Worm (Caenorhabditis elegans): Measurements from ENCODE around the gene M01H9.4.

Gene M01H9.4

ce11 chrIV:4447284-4447366 lies 35.6 kb downstream of the M01H9.4 start, which contains the start of gene chat-1:
Gene chat-1 (plus strand): TSS chrIV:4447331.
- TF ChIP-seq mxl-3 (GFP tag; optimal IDR thresholded peaks at IDR 0.05), result no peak
- TF ChIP-seq snpc-1.2 (GFP tag; IDR thresholded peaks at IDR 0.05), result no peak
- TF ChIP-seq Y48G9A.11 (GFP tag; IDR thresholded peaks at IDR 0.05), result no peak
- no peak for TF ChIP-seq mdt-29 (GFP tag; IDR thresholded peaks at IDR 0.05)
- TF ChIP-seq ceh-62 (tag; optimal IDR thresholded peaks at IDR 0.05), result no peak
- no peak for TF ChIP-seq daf-19 (GFP tag; conservative IDR thresholded peaks at IDR 0.05)
- TF ChIP-seq skn-1 (tag; optimal IDR thresholded peaks at IDR 0.05), result no peak
- no peak for TF ChIP-seq F44E2.7 (GFP tag; IDR thresholded peaks at IDR 0.05)
- TF ChIP-seq unc-130 (GFP tag; optimal IDR thresholded peaks at IDR 0.05), result no peak
- no peak for TF ChIP-seq daf-16 (GFP tag; optimal IDR thresholded peaks at IDR 0.05)
- TF ChIP-seq daf-16 (tag; optimal IDR thresholded peaks at IDR 0.05), result no peak
- no peak for TF ChIP-seq egl-27 (tag; optimal IDR thresholded peaks at IDR 0.05)
- no peak for TF ChIP-seq zag-1 (tag; optimal IDR thresholded peaks at IDR 0.05)
- TF ChIP-seq duxl-1 (tag; optimal IDR thresholded peaks at IDR 0.05; ENCODE audit: poor library complexity), result no peak
- no peak for TF ChIP-seq unc-62 (GFP tag; optimal IDR thresholded peaks at IDR 0.05 in 1 of 2)
- no peak for TF ChIP-seq unc-62 (tag; optimal IDR thresholded peaks at IDR 0.05)
- TF ChIP-seq nhr-10 (tag; optimal IDR thresholded peaks at IDR 0.05), result no peak

DNA sequence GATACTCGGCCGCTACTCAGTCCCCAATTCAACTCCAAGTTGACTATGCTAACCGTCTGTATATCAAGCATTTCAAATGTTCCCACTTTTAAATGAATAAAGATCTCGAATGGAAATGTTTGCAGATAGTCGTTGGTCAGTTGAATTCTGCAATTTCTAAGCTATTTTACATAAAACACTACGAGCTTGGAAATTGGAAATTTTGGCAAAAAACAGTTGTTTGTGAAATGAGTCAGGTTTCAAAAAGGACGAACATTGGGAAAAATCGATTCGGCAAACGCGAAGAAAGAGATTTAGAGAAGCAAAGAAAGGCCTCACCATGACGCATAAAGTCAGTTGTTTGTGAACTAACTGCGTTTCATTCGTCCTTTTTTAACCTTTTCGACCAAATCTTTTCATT lies 35.8 kb downstream of the M01H9.4 start:
- peak; percentile 56 for TF ChIP-seq dpl-1 (GFP tag; optimal IDR thresholded peaks at IDR 0.05)
- TF ChIP-seq zfp-3 (GFP tag; conservative IDR thresholded peaks at IDR 0.05), result no peak
- peak in 1 of 2 experiments; percentile 67 for TF ChIP-seq unc-62 (GFP tag; optimal IDR thresholded peaks at IDR 0.05 in 1 of 2)
- TF ChIP-seq unc-62 (tag; optimal IDR thresholded peaks at IDR 0.05), result no peak
- TF ChIP-seq T26A8.4 (GFP tag; IDR thresholded peaks at IDR 0.05), result 0 out of 2 replicates have a peak, but pooled peaks have one; percentile 10
- no peak for TF ChIP-seq nhr-48 (tag; optimal IDR thresholded peaks at IDR 0.05)
- peak; percentile 69 to 84 for TF ChIP-seq lsy-2 (tag; optimal IDR thresholded peaks at IDR 0.05)
- peak; percentile 63 for TF ChIP-seq arid-1 (GFP tag; conservative IDR thresholded peaks at IDR 0.05)
- TF ChIP-seq snpc-1.2 (GFP tag; IDR thresholded peaks at IDR 0.05), result peak; percentile 80
- TF ChIP-seq nhr-111 (GFP tag; optimal IDR thresholded peaks at IDR 0.05), result no peak
- TF ChIP-seq daf-19 (GFP tag; conservative IDR thresholded peaks at IDR 0.05), result 0 out of 2 replicates have a peak, but pooled peaks have one; percentile 37
- TF ChIP-seq F44E2.7 (GFP tag; IDR thresholded peaks at IDR 0.05), result no peak
- no peak; the same call in 1 of the 2 replicates for TF ChIP-seq hmg-1.1 (GFP tag; IDR thresholded peaks at IDR 0.05)
- no peak for TF ChIP-seq tra-1 (GFP tag; IDR thresholded peaks at IDR 0.05)
- TF ChIP-seq lin-39 (tag; optimal IDR thresholded peaks at IDR 0.05), result no peak
- peak; percentile 2 for TF ChIP-seq hlh-11 (tag; optimal IDR thresholded peaks at IDR 0.05)
- TF ChIP-seq ZK546.5 (tag; optimal IDR thresholded peaks at IDR 0.05), result no peak
- TF ChIP-seq mxl-3 (GFP tag; optimal IDR thresholded peaks at IDR 0.05), result no peak
- no peak for TF ChIP-seq dmd-9 (GFP tag; IDR thresholded peaks at IDR 0.05)
- no peak for TF ChIP-seq zip-11 (GFP tag; IDR thresholded peaks at IDR 0.05)
- no peak for TF ChIP-seq madf-5 (GFP tag; IDR thresholded peaks at IDR 0.05)
- no peak for TF ChIP-seq daf-16 (GFP tag; optimal IDR thresholded peaks at IDR 0.05)
- TF ChIP-seq daf-16 (tag; optimal IDR thresholded peaks at IDR 0.05), result peak; percentile 58
- TF ChIP-seq mes-2 (tag; optimal IDR thresholded peaks at IDR 0.05; ENCODE audit: poor library complexity, severe bottlenecking), result peak; percentile 50
- no peak for TF ChIP-seq nhr-11 (tag; optimal IDR thresholded peaks at IDR 0.05)
- TF ChIP-seq ctbp-1 (GFP tag; IDR thresholded peaks at IDR 0.05), result 0 out of 2 replicates have a peak, but pooled peaks have one; percentile 28
- no peak for TF ChIP-seq spr-1 (tag; optimal IDR thresholded peaks at IDR 0.05)
- TF ChIP-seq nhr-6 (tag; optimal IDR thresholded peaks at IDR 0.05), result peak; percentile 68
- peak; percentile 61 for TF ChIP-seq dve-1 (tag; optimal IDR thresholded peaks at IDR 0.05; ENCODE audit: insufficient read depth)
- TF ChIP-seq pha-4 (GFP tag; IDR thresholded peaks at IDR 0.05), result peak; percentile 32; the same call in 1 of the 2 replicates
- TF ChIP-seq pha-4 (tag; optimal IDR thresholded peaks at IDR 0.05), result no peak
- no peak for TF ChIP-seq fos-1 (tag; optimal IDR thresholded peaks at IDR 0.05)
- TF ChIP-seq ama-1 (optimal IDR thresholded peaks at IDR 0.05), result peak; percentile 86
- peak; percentile 50 for TF ChIP-seq lin-38 (GFP tag; IDR thresholded peaks at IDR 0.05)
- TF ChIP-seq ceh-28 (tag; optimal IDR thresholded peaks at IDR 0.05), result peak; percentile 52
- TF ChIP-seq mxl-2 (GFP tag; conservative IDR thresholded peaks at IDR 0.05), result no peak
- TF ChIP-seq cey-2 (tag; optimal IDR thresholded peaks at IDR 0.05; ENCODE audit: borderline replicate concordance, insufficient read depth), result no peak
- peak; percentile 11 for TF ChIP-seq Y5F2A.4 (GFP tag; optimal IDR thresholded peaks at IDR 0.05)
- TF ChIP-seq ztf-11 (tag; optimal IDR thresholded peaks at IDR 0.05), result no peak
- no peak for TF ChIP-seq ztf-7 (tag; optimal IDR thresholded peaks at IDR 0.05)
- TF ChIP-seq mep-1 (tag; optimal IDR thresholded peaks at IDR 0.05), result peak; percentile 46
- TF ChIP-seq unc-130 (GFP tag; optimal IDR thresholded peaks at IDR 0.05), result no peak
- TF ChIP-seq sdz-12 (GFP tag; optimal IDR thresholded peaks at IDR 0.05), result no peak
